Worm (Caenorhabditis elegans) whole organism, midembryonic: ENCODE data around the gene Y32G9B.1.

Source experiments
- T22C8.4 ChIP-seq: fragments of 200-800 bp; sonication (Bioruptor generic); IDR thresholded peaks from 2 replicates; pipeline ENCODE4 v1.3.6; 2022; ENCODE audit warnings: missing genetic modification characterization, missing compliant biosample characterization
- cog-1 ChIP-seq: sonication (generic microtip); optimal IDR thresholded peaks from 2 replicates; lab custom pipeline; 2016; ENCODE audit warnings: missing genetic modification characterization, missing compliant biosample characterization
- flt-1 ChIP-seq: fragments of 200-800 bp; sonication (Bioruptor generic); IDR thresholded peaks from 2 replicates; pipeline ENCODE4 v1.3.6; 2022; ENCODE audit warnings: missing genetic modification characterization, missing compliant biosample characterization
- klf-2 ChIP-seq: fragments of 200-800 bp; sonication (Bioruptor generic); conservative IDR thresholded peaks from 2 replicates; pipeline ENCODE4 v1.3.6; 2022; ENCODE audit warnings: missing genetic modification reagents, missing genetic modification characterization, missing compliant biosample characterization
- med-1 ChIP-seq: sonication (generic microtip); optimal IDR thresholded peaks from 2 replicates; lab custom pipeline; 2017; ENCODE audit warnings: missing genetic modification characterization, mild to moderate bottlenecking, missing compliant biosample characterization, antibody characterized with exemption, missing genetic modification reagents; ENCODE audit not compliant: insufficient read depth
- ref-1 ChIP-seq: fragments of 200-800 bp; sonication (Bioruptor generic); conservative IDR thresholded peaks from 2 replicates; pipeline ENCODE4 v1.3.6; 2022; ENCODE audit warnings: missing genetic modification reagents, missing genetic modification characterization, missing compliant biosample characterization
- tab-1 ChIP-seq: fragments of 200-800 bp; sonication (Bioruptor generic); IDR thresholded peaks from 2 replicates; pipeline ENCODE4 v1.3.6; 2022; ENCODE audit warnings: missing genetic modification characterization, missing compliant biosample characterization
- ztf-23 ChIP-seq: fragments of 200-800 bp; sonication (Bioruptor generic); IDR thresholded peaks from 2 replicates; pipeline ENCODE4 v1.3.6; 2022; ENCODE audit warnings: missing genetic modification reagents, missing genetic modification characterization, missing compliant biosample characterization
- ztf-29 ChIP-seq: fragments of 200-800 bp; sonication (Bioruptor generic); IDR thresholded peaks from 2 replicates; pipeline ENCODE4 v1.3.6; 2022; ENCODE audit warnings: missing genetic modification reagents, missing genetic modification characterization, missing compliant biosample characterization

Y32G9B.1 gene

DNA sequence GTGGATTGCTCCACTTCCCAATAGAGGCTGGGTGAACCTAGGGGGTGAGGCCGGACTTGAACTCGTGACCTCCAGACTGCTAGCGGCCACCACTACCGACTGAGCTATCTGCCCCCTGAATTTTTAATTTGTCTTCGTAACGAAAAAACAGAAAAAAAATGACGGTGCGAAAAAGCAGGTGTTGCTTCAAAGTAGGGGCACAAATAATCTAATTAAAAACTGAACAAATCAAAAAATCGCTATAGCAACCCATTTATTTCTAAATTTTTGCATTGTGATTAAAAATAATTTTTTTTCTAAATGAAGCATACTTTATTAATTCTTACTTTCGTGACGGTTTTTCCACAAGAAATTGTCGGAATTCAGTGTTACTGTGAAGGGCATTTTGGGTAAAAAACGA is 32.0 kb downstream of the Y32G9B.1 start, which contains the start of gene F36H9.10:
Gene F36H9.10, plus strand, starts transcription at position 301 of the 400 bp plus-strand sequence.
- TF ChIP-seq flt-1 (GFP tag; lab: Robert Waterston, UW): no peak
- no peak for TF ChIP-seq ref-1 (GFP tag; lab: Robert Waterston, UW)
- TF ChIP-seq ztf-29 (GFP tag; lab: Robert Waterston, UW): no peak
- no peak for TF ChIP-seq cog-1 (tag; lab: Kevin White, UChicago)
- TF ChIP-seq ztf-23 (GFP tag; lab: Robert Waterston, UW): no peak
- no peak for TF ChIP-seq T22C8.4 (GFP tag; lab: Robert Waterston, UW)
- TF ChIP-seq tab-1 (GFP tag; lab: Robert Waterston, UW): no peak
- TF ChIP-seq med-1 (GFP tag; lab: Kevin White, UChicago): no peak

DNA sequence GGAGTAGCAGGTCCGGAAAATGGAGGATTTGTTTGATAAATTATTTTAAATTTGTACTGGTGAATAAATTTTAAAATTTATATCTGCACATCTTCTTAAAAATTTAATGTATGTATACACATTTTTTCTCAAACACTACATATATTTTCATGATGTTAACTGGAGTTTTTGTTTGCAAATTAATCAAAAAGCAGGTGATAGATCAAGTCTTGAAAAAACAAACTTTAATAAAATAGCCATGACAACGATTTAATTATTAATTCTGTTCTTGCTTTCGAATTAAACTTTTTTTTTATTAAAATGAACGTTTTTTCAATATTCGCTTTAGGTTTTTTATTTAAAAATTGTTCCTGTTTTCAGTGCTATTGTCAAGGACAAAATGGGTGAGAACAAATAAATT is 35.7 kb downstream of the Y32G9B.1 start, which contains the start of gene F36H9.1:
Gene F36H9.1, plus strand, starts transcription at position 301 of the 400 bp plus-strand sequence.
- no peak for TF ChIP-seq klf-2
- no peak for TF ChIP-seq ztf-29 (GFP tag; lab: Robert Waterston, UW)
- TF ChIP-seq flt-1 (GFP tag; lab: Robert Waterston, UW): no peak
- TF ChIP-seq ref-1 (GFP tag; lab: Robert Waterston, UW): no peak
- TF ChIP-seq T22C8.4 (GFP tag; lab: Robert Waterston, UW): no peak
- TF ChIP-seq med-1 (GFP tag; lab: Kevin White, UChicago): no peak
- no peak for TF ChIP-seq cog-1 (tag; lab: Kevin White, UChicago)
- no peak for TF ChIP-seq ztf-23 (GFP tag; lab: Robert Waterston, UW)
- no peak for TF ChIP-seq tab-1 (GFP tag; lab: Robert Waterston, UW)

ce11 chrV:1789495-1789894 is 40.4 kb downstream of the Y32G9B.1 start:
- TF ChIP-seq cog-1 (tag; lab: Kevin White, UChicago): no peak
- no peak for TF ChIP-seq T22C8.4 (GFP tag; lab: Robert Waterston, UW)
- TF ChIP-seq ref-1 (GFP tag; lab: Robert Waterston, UW): no peak
- no peak for TF ChIP-seq klf-2
- no peak for TF ChIP-seq ztf-29 (GFP tag; lab: Robert Waterston, UW)
- no peak for TF ChIP-seq med-1 (GFP tag; lab: Kevin White, UChicago)
- no peak for TF ChIP-seq ztf-23 (GFP tag; lab: Robert Waterston, UW)
- no peak for TF ChIP-seq tab-1 (GFP tag; lab: Robert Waterston, UW)
- no peak for TF ChIP-seq flt-1 (GFP tag; lab: Robert Waterston, UW)

DNA sequence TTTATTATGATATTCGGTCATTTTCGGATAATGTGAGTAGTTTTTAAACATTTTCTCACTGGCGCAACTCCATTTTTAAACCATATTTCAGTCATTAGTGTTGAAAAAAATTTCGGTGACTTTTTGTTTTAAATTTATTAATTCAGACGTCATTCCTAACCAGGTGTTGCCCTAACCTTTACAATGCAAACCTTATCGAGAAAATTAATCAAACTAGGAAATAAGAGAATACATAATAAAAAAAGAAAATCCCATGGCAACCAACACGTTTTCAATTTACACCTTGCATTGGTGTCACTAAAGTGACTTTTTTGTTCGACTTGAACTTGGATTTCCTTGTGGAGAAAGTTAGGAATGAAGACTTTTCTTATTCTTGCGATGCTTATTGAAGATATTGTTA is 41.7 kb downstream of the Y32G9B.1 start, which contains the start of gene F36H9.2:
Gene F36H9.2, plus strand, starts transcription at position 301 of the 400 bp plus-strand sequence.
- TF ChIP-seq ztf-29 (GFP tag; lab: Robert Waterston, UW): no peak
- TF ChIP-seq cog-1 (tag; lab: Kevin White, UChicago): no peak
- TF ChIP-seq flt-1 (GFP tag; lab: Robert Waterston, UW): no peak
- TF ChIP-seq klf-2: no peak
- TF ChIP-seq T22C8.4 (GFP tag; lab: Robert Waterston, UW): no peak
- TF ChIP-seq ref-1 (GFP tag; lab: Robert Waterston, UW): no peak
- TF ChIP-seq ztf-23 (GFP tag; lab: Robert Waterston, UW): no peak
- TF ChIP-seq med-1 (GFP tag; lab: Kevin White, UChicago): no peak
- TF ChIP-seq tab-1 (GFP tag; lab: Robert Waterston, UW): no peak

DNA sequence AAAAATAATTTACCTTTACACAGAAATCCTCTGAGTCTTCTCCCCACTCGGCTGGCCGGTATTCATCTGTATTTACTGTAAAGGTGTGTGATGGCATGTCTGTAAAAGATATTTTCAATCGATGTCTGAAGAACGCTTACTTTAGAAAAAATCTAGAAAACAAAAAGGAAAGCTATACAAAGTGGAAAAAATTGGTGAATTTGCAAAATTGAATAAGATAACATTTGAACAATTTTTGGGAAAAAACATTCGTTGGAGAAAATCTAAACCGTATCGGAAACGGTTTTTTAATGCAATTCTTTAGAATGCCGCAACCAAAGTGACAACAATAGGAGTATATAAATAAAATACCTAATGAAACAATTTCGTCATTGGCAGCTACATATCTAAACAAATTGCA is 48.0 kb downstream of the Y32G9B.1 start, which contains the start of gene F36H9.5:
Gene F36H9.5, minus strand, starts transcription at position 101 of the 400 bp plus-strand sequence.
- TF ChIP-seq med-1 (GFP tag; lab: Kevin White, UChicago) (no peak), flt-1 (GFP tag; lab: Robert Waterston, UW) (no peak), ztf-23 (GFP tag; lab: Robert Waterston, UW) (no peak), ztf-29 (GFP tag; lab: Robert Waterston, UW) (no peak), T22C8.4 (GFP tag; lab: Robert Waterston, UW) (no peak), ref-1 (GFP tag; lab: Robert Waterston, UW) (no peak), cog-1 (tag; lab: Kevin White, UChicago) (no peak), tab-1 (GFP tag; lab: Robert Waterston, UW) (no peak)

ce11 chrV:1779994-1780393 is 49.9 kb downstream of the Y32G9B.1 start:
- no peak for TF ChIP-seq klf-2

DNA sequence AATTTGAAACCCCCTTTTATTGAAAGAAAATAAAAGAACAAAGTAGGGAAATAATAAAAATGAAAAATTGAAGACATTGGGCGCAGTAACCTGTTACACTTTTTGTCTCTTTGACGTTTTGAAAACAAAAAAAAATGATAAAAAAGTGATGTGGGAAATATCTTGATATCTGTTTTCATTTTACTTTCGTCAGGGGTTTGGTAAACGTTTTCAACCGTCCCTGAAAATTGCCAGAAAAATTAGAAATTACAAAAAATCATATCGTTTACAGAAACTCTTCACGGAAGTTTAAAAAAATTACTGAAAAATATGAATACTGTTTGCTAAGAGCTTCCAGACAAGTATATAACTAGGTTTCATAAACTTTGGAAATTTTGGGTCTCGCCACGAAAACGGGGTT is 50.7 kb downstream of the Y32G9B.1 start, which contains the start of gene F36H9.4:
Gene F36H9.4, minus strand, starts transcription at position 101 of the 400 bp plus-strand sequence.
- TF ChIP-seq tab-1 (GFP tag; lab: Robert Waterston, UW) (no peak), cog-1 (tag; lab: Kevin White, UChicago) (no peak), klf-2 (no peak), ref-1 (GFP tag; lab: Robert Waterston, UW) (no peak), T22C8.4 (GFP tag; lab: Robert Waterston, UW) (no peak), ztf-29 (GFP tag; lab: Robert Waterston, UW) (no peak), ztf-23 (GFP tag; lab: Robert Waterston, UW) (no peak), med-1 (GFP tag; lab: Kevin White, UChicago) (no peak), flt-1 (GFP tag; lab: Robert Waterston, UW) (no peak)

ce11 chrV:1774874-1775589 is 54.8 kb downstream of the Y32G9B.1 start, which contains the start of gene F36H9.7:
Gene F36H9.7 (minus strand): TSS chrV:1774924.
- TF ChIP-seq klf-2: no peak
- TF ChIP-seq ztf-23 (GFP tag; lab: Robert Waterston, UW): no peak
- TF ChIP-seq med-1 (GFP tag; lab: Kevin White, UChicago): no peak
- TF ChIP-seq cog-1 (tag; lab: Kevin White, UChicago): no peak
- TF ChIP-seq ref-1 (GFP tag; lab: Robert Waterston, UW): no peak

DNA sequence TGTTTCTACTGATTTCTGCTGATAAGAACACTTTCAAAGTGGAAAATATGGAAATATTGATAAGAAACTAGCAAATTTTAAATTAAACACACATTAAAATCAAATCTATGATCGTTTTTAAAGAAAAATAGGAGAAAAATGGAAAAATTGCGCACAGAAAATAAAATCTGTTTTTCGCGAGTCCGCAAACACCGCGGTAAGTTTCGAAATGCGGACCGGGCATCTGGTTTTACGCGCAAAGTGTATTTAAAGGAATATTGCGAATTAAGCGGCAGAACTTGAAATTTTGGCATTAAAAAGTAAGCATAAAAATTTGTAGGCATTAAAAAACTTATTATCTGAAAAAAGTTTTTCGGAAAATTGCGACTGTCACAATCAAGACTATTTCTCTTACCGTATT is 56.8 kb downstream of the Y32G9B.1 start:
- TF ChIP-seq ref-1 (GFP tag; lab: Robert Waterston, UW) (no peak), klf-2 (no peak), flt-1 (GFP tag; lab: Robert Waterston, UW) (no peak), med-1 (GFP tag; lab: Kevin White, UChicago) (no peak), ztf-29 (GFP tag; lab: Robert Waterston, UW) (no peak), T22C8.4 (GFP tag; lab: Robert Waterston, UW) (no peak), ztf-23 (GFP tag; lab: Robert Waterston, UW) (no peak), cog-1 (tag; lab: Kevin White, UChicago) (no peak), tab-1 (GFP tag; lab: Robert Waterston, UW) (no peak)
